Fruit fly (Drosophila melanogaster) whole organism, pupa: ENCODE data around the gene CG33253.

Experiments
- CG10348 ChIP-seq: fragments of 200-800 bp; sonication (Bioruptor generic); IDR thresholded peaks from 2 replicates; pipeline ENCODE4 v1.3.6; 2022; ENCODE audit warnings: missing biosample characterization, missing genetic modification characterization
- CG14655 ChIP-seq: fragments of 200-800 bp; sonication (Bioruptor generic); optimal IDR thresholded peaks from 3 replicates; lab custom pipeline; 2017; ENCODE audit warnings: mild to moderate bottlenecking, missing biosample characterization, missing genetic modification reagents, missing genetic modification characterization
- CG15710 ChIP-seq: fragments of 200-800 bp; sonication (Bioruptor generic); optimal IDR thresholded peaks from 2 replicates; lab custom pipeline; 2018; ENCODE audit warnings: missing biosample characterization, mild to moderate bottlenecking, missing genetic modification characterization, moderate library complexity
- CG17806 ChIP-seq: fragments of 200-800 bp; sonication (Bioruptor generic); optimal IDR thresholded peaks from 2 replicates; lab custom pipeline; 2018; ENCODE audit warnings: missing biosample characterization, mild to moderate bottlenecking, missing genetic modification characterization, moderate library complexity
- CG32121 ChIP-seq: fragments of 200-800 bp; sonication (Bioruptor generic); IDR thresholded peaks from 2 replicates; pipeline ENCODE4 v1.3.6; 2022; ENCODE audit warnings: missing biosample characterization, missing genetic modification characterization
- CG4496 ChIP-seq: fragments of 200-800 bp; sonication (Bioruptor generic); IDR thresholded peaks from 3 replicates; pipeline ENCODE4 v1.3.6; 2022; ENCODE audit warnings: missing biosample characterization, missing genetic modification characterization
- CG8301 ChIP-seq: fragments of 200-800 bp; sonication (Bioruptor generic); optimal IDR thresholded peaks from 2 replicates; lab custom pipeline; 2018; ENCODE audit warnings: missing biosample characterization, mild to moderate bottlenecking, missing genetic modification characterization
- Ets98B ChIP-seq: fragments of 200-800 bp; sonication (Bioruptor generic); IDR thresholded peaks from 2 replicates; pipeline ENCODE4 v1.3.6; 2022; ENCODE audit warnings: missing biosample characterization, missing genetic modification characterization
- Pif1B ChIP-seq: fragments of 200-800 bp; sonication (Bioruptor generic); optimal IDR thresholded peaks from 3 replicates; lab custom pipeline; 2016; ENCODE audit warnings: missing biosample characterization, missing genetic modification characterization
- gl ChIP-seq: fragments of 200-800 bp; sonication (Bioruptor generic); optimal IDR thresholded peaks from 2 replicates; lab custom pipeline; 2018; ENCODE audit warnings: missing biosample characterization, mild to moderate bottlenecking, missing genetic modification characterization

DNA sequence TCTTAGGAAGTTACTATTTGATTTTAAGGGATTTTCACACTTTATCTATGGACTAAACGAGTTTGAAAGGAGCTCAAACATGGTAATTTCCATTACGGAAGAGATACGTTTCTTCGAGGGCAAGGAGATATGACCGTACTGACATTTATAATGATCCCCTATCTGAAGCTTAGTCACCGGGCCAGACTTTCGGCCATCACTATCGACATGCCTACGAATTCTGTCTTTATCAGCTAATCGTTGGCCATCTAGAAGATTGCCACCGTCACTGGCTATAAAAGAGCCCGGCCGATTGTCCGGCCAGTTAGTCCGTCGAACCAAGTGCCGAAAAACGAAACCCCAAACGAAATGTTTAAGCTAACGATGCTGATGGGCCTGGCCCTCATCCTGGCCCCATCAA, 32.0 kb downstream of the CG33253 start, which contains the start of gene Muc18B:
- no peak for TF ChIP-seq Pif1B (GFP tag; lab: Kevin White, UChicago)
- no peak for TF ChIP-seq CG4496 (GFP tag; lab: Robert Waterston, UW)
- no peak for TF ChIP-seq CG10348 (GFP tag; lab: Robert Waterston, UW)
- TF ChIP-seq CG32121 (GFP tag; lab: Robert Waterston, UW): no peak
- TF ChIP-seq gl: no peak
- TF ChIP-seq CG15710 (tag; lab: Kevin White, UChicago): no peak
- no peak for TF ChIP-seq CG8301
- no peak for TF ChIP-seq CG17806 (tag; lab: Kevin White, UChicago)
- TF ChIP-seq CG14655: no peak
- TF ChIP-seq Ets98B (GFP tag; lab: Robert Waterston, UW): no peak
